Fruit fly (Drosophila melanogaster): ENCODE data around the gene CG3638.
A peak's percentile ranks its signal among the peaks of the same experiment; 100 is the strongest.

Gene CG3638

dm6 chrX:1229098-1229497 is 7.4 kb downstream of the CG3638 start (continued):
- TF ChIP-seq row (GFP tag; IDR thresholded peaks at IDR 0.05) (peak; percentile 51; the same call in 2 of the 3 replicates), ci (GFP tag; IDR thresholded peaks at IDR 0.05) (peak; percentile 53; the same call in 2 of the 3 replicates), CG12391 (tag; optimal IDR thresholded peaks at IDR 0.05) (no peak), CG32772 (GFP tag; IDR thresholded peaks at IDR 0.05) (0 out of 2 replicates have a peak, but pooled peaks have one; percentile 23), CG2120 (GFP tag; optimal IDR thresholded peaks at IDR 0.05) (no peak), sens (GFP tag) (peak; percentile 60), CG9609 (GFP tag; optimal IDR thresholded peaks at IDR 0.05) (no peak), CG12299 (tag; optimal IDR thresholded peaks at IDR 0.05) (no peak), Hr3 (GFP tag; optimal IDR thresholded peaks at IDR 0.05) (no peak), zfh2 (GFP tag; optimal IDR thresholded peaks at IDR 0.05) (no peak), Blimp-1 (GFP tag; optimal IDR thresholded peaks at IDR 0.05) (peak; percentile 27), chn (GFP tag; optimal IDR thresholded peaks at IDR 0.05) (no peak), CG14710 (tag; optimal IDR thresholded peaks at IDR 0.05) (peak; percentile 6)

- TF ChIP-seq CG6765 (GFP tag; optimal IDR thresholded peaks at IDR 0.05) (no peak), Xbp1 (GFP tag; optimal IDR thresholded peaks at IDR 0.05) (no peak), zen (tag; optimal IDR thresholded peaks at IDR 0.05) (peak; percentile 48), Six4 (GFP tag; optimal IDR thresholded peaks at IDR 0.05) (no peak), Med (GFP tag) (peak; percentile 63), sna (GFP tag; IDR thresholded peaks at IDR 0.05; ENCODE audit: partially characterized antibody) (no peak), so (GFP tag; IDR thresholded peaks at IDR 0.05) (no peak), Mad (GFP tag; optimal IDR thresholded peaks at IDR 0.05) (no peak), Atf6 (GFP tag; IDR thresholded peaks at IDR 0.05) (no peak), gcm (GFP tag; optimal IDR thresholded peaks at IDR 0.05) (no peak), D (optimal IDR thresholded peaks at IDR 0.05) (no peak), D (GFP tag; optimal IDR thresholded peaks at IDR 0.05) (no peak)
These were observed 10.6 kb downstream of the CG3638 start for dm6 chrX:1225859-1226258.

dm6 chrX:1216681-1217080 is 19.8 kb downstream of the CG3638 start:
- TF ChIP-seq Drgx (GFP tag; IDR thresholded peaks at IDR 0.05) (peak; percentile 20; the same call in 1 of the 2 replicates), Poxn (GFP tag; IDR thresholded peaks at IDR 0.05) (no peak), stwl (tag; optimal IDR thresholded peaks at IDR 0.05) (peak; percentile 87), CG18262 (tag; optimal IDR thresholded peaks at IDR 0.05) (peak; percentile 7), Ets97D (GFP tag; optimal IDR thresholded peaks at IDR 0.05) (peak; percentile 38), Elba2 (GFP tag; optimal IDR thresholded peaks at IDR 0.05) (peak; percentile 80), gfzf (GFP tag; optimal IDR thresholded peaks at IDR 0.05) (peak; percentile 39), CrebB (tag; optimal IDR thresholded peaks at IDR 0.05) (no peak)

- no peak for TF ChIP-seq TFAM (GFP tag; optimal IDR thresholded peaks at IDR 0.05)
- TF ChIP-seq HmgZ (tag; optimal IDR thresholded peaks at IDR 0.05), result peak; percentile 55
- TF ChIP-seq CG4617 (GFP tag; optimal IDR thresholded peaks at IDR 0.05; ENCODE audit: borderline replicate concordance), result peak; percentile 71
- TF ChIP-seq CG16813 (GFP tag; IDR thresholded peaks at IDR 0.05; ENCODE audit: partially characterized antibody), result peak; percentile 83
- no peak for TF ChIP-seq p53 (GFP tag; optimal IDR thresholded peaks at IDR 0.05)
- TF ChIP-seq Opbp (GFP tag; IDR thresholded peaks at IDR 0.05; ENCODE audit: partially characterized antibody), result peak; percentile 84
- no peak for TF ChIP-seq Ptx1 (GFP tag; IDR thresholded peaks at IDR 0.05)
- no peak for TF ChIP-seq org-1 (GFP tag; optimal IDR thresholded peaks at IDR 0.05)
- no peak for TF ChIP-seq Oaz (GFP tag; IDR thresholded peaks at IDR 0.05)
- peak; percentile 17 for TF ChIP-seq MESR4 (GFP tag; optimal IDR thresholded peaks at IDR 0.05)
- peak; percentile 85 for TF ChIP-seq CG6791 (GFP tag; IDR thresholded peaks at IDR 0.05; ENCODE audit: partially characterized antibody)
- TF ChIP-seq phol (tag; optimal IDR thresholded peaks at IDR 0.05), result peak; percentile 67
- TF ChIP-seq amos (GFP tag; IDR thresholded peaks at IDR 0.05; ENCODE audit: partially characterized antibody), result peak; percentile 87
- TF ChIP-seq CG10431 (GFP tag; optimal IDR thresholded peaks at IDR 0.05), result no peak
- TF ChIP-seq nmo (GFP tag; optimal IDR thresholded peaks at IDR 0.05), result peak; percentile 22
- peak; percentile 76 for TF ChIP-seq Ets97D (GFP tag; optimal IDR thresholded peaks at IDR 0.05)
- TF ChIP-seq knrl (GFP tag; IDR thresholded peaks at IDR 0.05; ENCODE audit: partially characterized antibody), result peak; percentile 80
These were observed 21.5 kb downstream of the CG3638 start, which contains the start of gene CG11398 for dm6 chrX:1215000-1215399. Gene CG11398, minus strand, starts transcription at chrX:1215156.

Measured in whole organism, embryonic.